Fruit fly (Drosophila melanogaster): Measurements from ENCODE around the gene CG31687.

Gene CG31687

DNA sequence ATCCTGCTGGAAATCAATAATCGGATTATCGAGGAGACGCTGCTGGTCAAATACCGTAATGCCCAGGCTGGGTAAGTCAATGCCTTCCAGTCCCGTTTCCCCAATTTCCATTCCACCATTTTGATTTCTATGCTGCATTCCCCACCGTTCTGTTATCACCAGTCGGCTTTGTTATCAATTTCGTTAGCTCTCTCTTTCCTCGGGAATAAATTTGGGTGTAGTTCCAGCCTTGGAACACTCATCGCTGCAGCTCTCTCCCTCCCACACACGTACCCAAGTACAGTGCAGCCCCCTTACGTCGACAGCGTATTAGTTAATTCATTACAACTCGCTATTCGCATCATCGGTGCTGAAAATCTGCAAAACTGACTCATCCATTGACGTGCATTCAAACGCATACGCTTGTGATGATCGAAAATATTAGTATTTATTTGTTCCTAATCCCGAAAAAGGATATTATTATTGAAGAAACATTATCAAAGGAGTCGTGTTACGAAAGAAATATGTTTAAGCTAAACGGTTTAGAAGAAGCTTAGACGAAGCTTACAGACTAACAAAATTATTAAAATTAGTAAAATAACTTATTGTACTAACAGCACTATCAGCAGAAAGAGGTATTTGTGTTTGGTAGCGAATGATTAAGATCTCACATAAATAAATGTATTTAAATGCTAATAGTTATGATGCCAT is 32.3 kb upstream of the CG31687 start:
- no peak for TF ChIP-seq CG17806 (tag; optimal IDR thresholded peaks at IDR 0.05)
- TF ChIP-seq CG12605 (GFP tag; IDR thresholded peaks at IDR 0.05): no peak
- TF ChIP-seq D1 (tag; optimal IDR thresholded peaks at IDR 0.05): peak; percentile 14

DNA sequence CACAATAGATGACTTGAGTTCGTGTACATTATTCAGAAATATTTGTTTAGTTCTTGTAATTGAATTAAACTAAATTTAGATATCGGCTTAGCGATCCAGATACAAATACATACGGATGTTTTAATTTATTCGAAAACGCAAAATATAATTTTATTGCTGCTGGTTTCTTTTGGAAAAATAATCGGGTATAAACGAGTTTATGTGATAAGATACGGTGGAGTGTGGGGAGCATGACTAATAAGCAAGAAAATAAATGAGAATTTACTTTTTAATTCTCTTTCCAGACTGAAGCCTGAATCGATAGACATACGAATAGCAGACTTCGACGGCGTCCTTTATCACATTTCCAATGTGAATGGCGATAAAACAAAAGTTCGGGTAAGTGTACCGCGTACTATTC is 30.0 kb upstream of the CG31687 start:
- TF ChIP-seq Pif1B (GFP tag; optimal IDR thresholded peaks at IDR 0.05) (no peak), CG14655 (GFP tag; optimal IDR thresholded peaks at IDR 0.05) (no peak), CG13204 (GFP tag; optimal IDR thresholded peaks at IDR 0.05) (no peak), rn (GFP tag; IDR thresholded peaks at IDR 0.05) (no peak), CG32121 (GFP tag; IDR thresholded peaks at IDR 0.05) (no peak), CG8159 (tag; optimal IDR thresholded peaks at IDR 0.05) (no peak), CG34367 (tag; optimal IDR thresholded peaks at IDR 0.05) (no peak), CG8301 (tag; optimal IDR thresholded peaks at IDR 0.05) (no peak), CG15710 (tag; optimal IDR thresholded peaks at IDR 0.05) (no peak), Ets98B (GFP tag; IDR thresholded peaks at IDR 0.05) (no peak), EcR (GFP tag; optimal IDR thresholded peaks at IDR 0.05) (no peak), CG10348 (GFP tag; IDR thresholded peaks at IDR 0.05) (no peak), Snoo (tag; optimal IDR thresholded peaks at IDR 0.05) (no peak), fd96Ca (GFP tag; IDR thresholded peaks at IDR 0.05) (no peak), gl (tag; optimal IDR thresholded peaks at IDR 0.05) (no peak)

DNA sequence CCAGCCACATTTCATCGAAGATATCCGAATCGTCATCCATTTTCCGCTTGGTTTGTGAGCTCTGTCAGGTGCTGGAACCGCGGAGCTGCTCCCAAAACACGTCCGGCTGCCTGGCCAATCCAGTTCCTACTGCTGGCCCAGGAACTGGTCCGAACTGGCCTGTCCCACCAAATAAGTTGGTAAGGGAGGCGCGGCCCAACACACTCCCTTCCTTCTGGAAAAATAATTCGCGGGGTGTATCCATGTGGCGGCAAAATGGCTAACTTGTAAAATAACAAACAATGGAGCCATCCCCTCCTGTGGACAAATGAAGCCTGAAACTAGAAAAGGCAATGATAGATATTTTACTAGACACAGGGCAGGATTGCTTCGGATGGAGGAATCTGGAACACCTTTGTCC is 25.5 kb upstream of the CG31687 start, which contains the start of gene CG15130:
TSS of gene CG15130 (minus strand) at position 101 of the 400 bp plus-strand sequence.
- no peak for TF ChIP-seq Pif1A (GFP tag; optimal IDR thresholded peaks at IDR 0.05)

DNA sequence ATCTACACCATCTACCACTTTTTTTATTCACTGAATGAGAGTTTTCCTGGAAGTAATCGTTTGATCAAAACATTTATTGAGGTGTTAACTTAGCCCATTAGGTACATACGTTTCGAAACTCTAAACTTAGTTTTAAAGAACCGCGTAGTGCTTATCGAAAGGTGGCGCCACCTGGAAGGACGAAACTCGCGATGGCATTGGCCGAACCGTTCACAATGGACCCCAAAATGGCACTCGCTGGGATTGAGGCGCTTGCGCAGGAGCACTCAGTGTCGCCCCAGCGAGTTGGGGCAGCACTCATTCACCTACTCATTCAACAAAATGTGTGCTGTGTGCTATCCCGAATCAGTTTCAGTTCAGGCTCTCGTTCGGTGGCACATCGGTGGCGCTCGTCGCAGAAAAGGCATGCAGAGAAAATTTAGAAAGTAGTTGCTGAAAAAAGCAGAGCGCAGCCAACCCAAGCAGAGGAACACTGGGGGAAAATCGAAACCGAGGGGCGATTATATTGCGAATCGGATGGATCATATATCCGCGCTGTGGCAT is 24.1 kb upstream of the CG31687 start, which contains the start of gene CG31688:
TSS of gene CG31688 (plus strand) at position 346 of the 543 bp plus-strand sequence.
- TF ChIP-seq EcR (GFP tag; optimal IDR thresholded peaks at IDR 0.05) (no peak), CG17806 (tag; optimal IDR thresholded peaks at IDR 0.05) (no peak), CG14655 (GFP tag; optimal IDR thresholded peaks at IDR 0.05) (no peak), CG12605 (GFP tag; IDR thresholded peaks at IDR 0.05) (no peak), Ets98B (GFP tag; IDR thresholded peaks at IDR 0.05) (no peak), Snoo (tag; optimal IDR thresholded peaks at IDR 0.05) (no peak), Pif1A (GFP tag; optimal IDR thresholded peaks at IDR 0.05) (no peak), CG10348 (GFP tag; IDR thresholded peaks at IDR 0.05) (no peak), fd96Ca (GFP tag; IDR thresholded peaks at IDR 0.05) (no peak), CG4496 (GFP tag; IDR thresholded peaks at IDR 0.05) (no peak), gl (tag; optimal IDR thresholded peaks at IDR 0.05) (no peak), CG32121 (GFP tag; IDR thresholded peaks at IDR 0.05) (no peak), CG13204 (GFP tag; optimal IDR thresholded peaks at IDR 0.05) (no peak), CG9948 (tag; optimal IDR thresholded peaks at IDR 0.05) (no peak), rn (GFP tag; IDR thresholded peaks at IDR 0.05) (no peak)

DNA sequence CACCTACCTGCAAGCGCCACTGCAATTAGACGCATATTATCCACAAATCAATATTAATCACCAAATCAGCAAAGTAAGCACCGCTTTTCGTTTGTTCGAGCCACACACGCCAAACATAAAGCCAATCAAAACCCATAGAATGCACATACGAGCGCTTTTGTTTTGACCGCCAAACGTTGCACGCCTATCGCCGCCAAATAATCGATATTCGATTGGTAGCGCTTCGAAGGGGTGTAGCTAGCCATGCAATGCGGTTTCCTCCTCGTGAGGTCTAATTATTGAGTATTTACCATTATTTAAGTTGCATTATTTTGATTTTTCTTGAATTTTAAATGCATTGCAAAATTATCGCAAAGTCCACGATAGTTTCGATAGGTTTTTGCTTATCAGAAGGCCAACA is 22.6 kb upstream of the CG31687 start:
- TF ChIP-seq D1 (tag; optimal IDR thresholded peaks at IDR 0.05): peak; percentile 7
- TF ChIP-seq Ets98B (GFP tag; IDR thresholded peaks at IDR 0.05): no peak

DNA sequence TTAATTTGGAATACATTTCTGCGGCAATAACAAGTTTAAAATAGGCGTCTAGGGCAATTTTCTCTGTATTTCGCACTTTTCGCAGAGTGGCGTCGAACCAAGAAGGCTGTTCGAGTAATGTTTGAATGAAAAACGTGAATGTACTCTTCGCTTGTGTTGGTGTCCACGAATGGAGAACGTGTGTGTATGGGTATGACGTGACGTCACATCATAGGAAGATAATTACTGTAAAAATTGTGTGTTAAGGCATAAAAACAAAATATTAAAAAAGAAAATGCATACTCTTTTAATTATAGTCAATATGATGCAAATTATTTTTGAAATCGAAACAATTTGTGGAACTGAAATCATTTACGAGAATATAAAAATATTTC is 21.7 kb upstream of the CG31687 start:
- TF ChIP-seq CG13204 (GFP tag; optimal IDR thresholded peaks at IDR 0.05): no peak
- no peak for TF ChIP-seq Pif1A (GFP tag; optimal IDR thresholded peaks at IDR 0.05)
- no peak for TF ChIP-seq EcR (GFP tag; optimal IDR thresholded peaks at IDR 0.05)
- TF ChIP-seq fd96Ca (GFP tag; IDR thresholded peaks at IDR 0.05): no peak
- no peak for TF ChIP-seq Ets98B (GFP tag; IDR thresholded peaks at IDR 0.05)
- no peak for TF ChIP-seq Pif1B (GFP tag; optimal IDR thresholded peaks at IDR 0.05)
- TF ChIP-seq CG8301 (tag; optimal IDR thresholded peaks at IDR 0.05): no peak
- no peak for TF ChIP-seq D1 (tag; optimal IDR thresholded peaks at IDR 0.05)
- TF ChIP-seq CG4496 (GFP tag; IDR thresholded peaks at IDR 0.05): no peak
- no peak for TF ChIP-seq CG34367 (tag; optimal IDR thresholded peaks at IDR 0.05)
- no peak for TF ChIP-seq CG10348 (GFP tag; IDR thresholded peaks at IDR 0.05)
- TF ChIP-seq gl (tag; optimal IDR thresholded peaks at IDR 0.05): no peak
- TF ChIP-seq CG32121 (GFP tag; IDR thresholded peaks at IDR 0.05): no peak
- no peak for TF ChIP-seq Snoo (tag; optimal IDR thresholded peaks at IDR 0.05)
- TF ChIP-seq rn (GFP tag; IDR thresholded peaks at IDR 0.05): no peak
- no peak for TF ChIP-seq CG14655 (GFP tag; optimal IDR thresholded peaks at IDR 0.05)

DNA sequence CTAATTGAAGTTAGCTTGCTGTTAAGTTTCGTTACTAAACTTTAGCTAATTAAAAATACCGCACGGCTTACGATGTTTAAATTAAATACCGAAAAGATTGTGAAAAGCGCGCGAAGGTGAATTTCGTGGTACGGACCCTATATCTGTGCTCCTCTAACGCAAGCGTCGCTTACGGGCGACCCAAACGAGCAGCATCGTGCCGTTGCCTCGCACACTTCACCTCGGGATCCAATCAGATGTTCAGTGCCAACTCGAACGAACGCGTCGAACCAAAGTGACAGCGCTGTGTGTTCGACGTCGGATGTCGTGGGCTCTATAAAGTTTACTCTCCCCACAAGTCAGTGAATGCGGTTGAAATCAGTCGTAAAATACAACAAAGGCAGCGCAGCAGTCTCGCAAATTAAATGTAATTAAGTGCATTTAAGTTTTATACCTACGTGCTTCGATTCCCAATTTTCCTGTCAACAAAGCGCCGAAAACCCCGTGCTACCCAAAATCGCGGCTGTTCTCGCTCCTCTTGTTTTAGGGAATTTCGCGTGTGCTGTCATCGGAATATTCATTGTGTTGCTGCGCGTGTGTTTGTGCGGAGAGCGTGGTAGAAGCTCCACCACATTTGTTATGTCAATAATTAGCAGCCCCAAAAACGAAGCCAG is 21.1 kb upstream of the CG31687 start:
- TF ChIP-seq CG17806 (tag; optimal IDR thresholded peaks at IDR 0.05) (no peak), CG4496 (GFP tag; IDR thresholded peaks at IDR 0.05) (no peak), Snoo (tag; optimal IDR thresholded peaks at IDR 0.05) (peak; percentile 32), Ets98B (GFP tag; IDR thresholded peaks at IDR 0.05) (no peak), rn (GFP tag; IDR thresholded peaks at IDR 0.05) (no peak), CG10348 (GFP tag; IDR thresholded peaks at IDR 0.05) (no peak), CG15710 (tag; optimal IDR thresholded peaks at IDR 0.05) (no peak), CG34367 (tag; optimal IDR thresholded peaks at IDR 0.05) (no peak), CG13204 (GFP tag; optimal IDR thresholded peaks at IDR 0.05) (peak; percentile 53), CG9948 (tag; optimal IDR thresholded peaks at IDR 0.05) (no peak), Pif1A (GFP tag; optimal IDR thresholded peaks at IDR 0.05) (no peak), CG12605 (GFP tag; IDR thresholded peaks at IDR 0.05) (no peak), CG14655 (GFP tag; optimal IDR thresholded peaks at IDR 0.05) (no peak), EcR (GFP tag; optimal IDR thresholded peaks at IDR 0.05) (peak; percentile 9), fd96Ca (GFP tag; IDR thresholded peaks at IDR 0.05) (peak; percentile 38; the same call in 1 of the 3 replicates), D1 (tag; optimal IDR thresholded peaks at IDR 0.05) (peak; percentile 51), CG8301 (tag; optimal IDR thresholded peaks at IDR 0.05) (no peak), CG8159 (tag; optimal IDR thresholded peaks at IDR 0.05) (peak; percentile 2), Pif1B (GFP tag; optimal IDR thresholded peaks at IDR 0.05) (no peak), gl (tag; optimal IDR thresholded peaks at IDR 0.05) (no peak), CG32121 (GFP tag; IDR thresholded peaks at IDR 0.05) (0 out of 2 replicates have a peak, but pooled peaks have one; percentile 16)
